Worm (Caenorhabditis elegans): Measurements from ENCODE around the gene vab-2.

vab-2 gene

ce11 chrIV:3725845-3726244 lies 40.8 kb downstream of the vab-2 start, which contains the start of gene smgl-2:
TSS of gene smgl-2 (plus strand) at chrIV:3726164.
- peak; percentile 28 for TF ChIP-seq lin-13 (tag; optimal IDR thresholded peaks at IDR 0.05)
- no peak for TF ChIP-seq bed-3 (GFP tag; optimal IDR thresholded peaks at IDR 0.05)
- TF ChIP-seq nhr-2 (tag; optimal IDR thresholded peaks at IDR 0.05), result peak; percentile 11
- no peak for TF ChIP-seq tbx-8 (GFP tag; optimal IDR thresholded peaks at IDR 0.05)
- peak; percentile 23 for TF ChIP-seq pha-4 (tag; optimal IDR thresholded peaks at IDR 0.05)
- peak; percentile 44 for TF ChIP-seq nhr-237 (tag; optimal IDR thresholded peaks at IDR 0.05)
- peak; percentile 71 for TF ChIP-seq lsy-2 (tag; optimal IDR thresholded peaks at IDR 0.05)
- TF ChIP-seq snpc-4 (tag; optimal IDR thresholded peaks at IDR 0.05), result no peak
- TF ChIP-seq mep-1 (tag; optimal IDR thresholded peaks at IDR 0.05), result peak; percentile 81
- no peak for TF ChIP-seq ceh-39 (tag; optimal IDR thresholded peaks at IDR 0.05)
- peak; percentile 62 for TF ChIP-seq ces-1 (GFP tag; optimal IDR thresholded peaks at IDR 0.05)

- no peak for TF ChIP-seq mls-2 (tag; optimal IDR thresholded peaks at IDR 0.05)
Measured at ce11 chrIV:3725361-3725760, 41.3 kb downstream of the vab-2 start, which contains the start of gene Y37E11AM.2. TSS of gene Y37E11AM.2 (minus strand) at chrIV:3725461.

- TF ChIP-seq mep-1 (tag; optimal IDR thresholded peaks at IDR 0.05) (no peak), ham-2 (GFP tag; optimal IDR thresholded peaks at IDR 0.05) (no peak), elt-1 (tag; optimal IDR thresholded peaks at IDR 0.05; ENCODE audit: borderline replicate concordance, insufficient read depth) (no peak), nhr-2 (tag; optimal IDR thresholded peaks at IDR 0.05) (no peak)
Measured at ce11 chrIV:3722690-3723089, 43.9 kb downstream of the vab-2 start, which contains the start of gene Y37E11AM.4. TSS of gene Y37E11AM.4 (minus strand) at chrIV:3722790.

- TF ChIP-seq ceh-39 (tag; optimal IDR thresholded peaks at IDR 0.05) (no peak), lin-32 (GFP tag; optimal IDR thresholded peaks at IDR 0.05) (no peak), hlh-1 (tag; optimal IDR thresholded peaks at IDR 0.05) (no peak), elt-3 (tag; optimal IDR thresholded peaks at IDR 0.05) (no peak), drap-1 (GFP tag; optimal IDR thresholded peaks at IDR 0.05) (no peak), mab-5 (tag; optimal IDR thresholded peaks at IDR 0.05) (no peak), snpc-4 (tag; optimal IDR thresholded peaks at IDR 0.05) (no peak), blmp-1 (tag; optimal IDR thresholded peaks at IDR 0.05) (no peak), nhr-12 (tag; optimal IDR thresholded peaks at IDR 0.05) (no peak), nhr-237 (tag; optimal IDR thresholded peaks at IDR 0.05) (no peak), flh-1 (GFP tag; optimal IDR thresholded peaks at IDR 0.05) (no peak), cnd-1 (tag; optimal IDR thresholded peaks at IDR 0.05) (no peak), ceh-83 (GFP tag; optimal IDR thresholded peaks at IDR 0.05) (no peak), tbx-8 (GFP tag; optimal IDR thresholded peaks at IDR 0.05) (no peak), ceh-43 (GFP tag; optimal IDR thresholded peaks at IDR 0.05) (no peak), ztf-11 (tag; optimal IDR thresholded peaks at IDR 0.05) (no peak), mep-1 (tag; optimal IDR thresholded peaks at IDR 0.05) (no peak), sptf-1 (tag; optimal IDR thresholded peaks at IDR 0.05) (no peak), elt-1 (tag; optimal IDR thresholded peaks at IDR 0.05; ENCODE audit: borderline replicate concordance, insufficient read depth) (no peak)
Measured at ce11 chrIV:3721973-3722372, 44.7 kb downstream of the vab-2 start.

- TF ChIP-seq mab-5 (tag; optimal IDR thresholded peaks at IDR 0.05) (no peak), nhr-2 (tag; optimal IDR thresholded peaks at IDR 0.05) (no peak), nhr-12 (tag; optimal IDR thresholded peaks at IDR 0.05) (no peak), pha-4 (tag; optimal IDR thresholded peaks at IDR 0.05) (peak; percentile 72)
Measured at ce11 chrIV:3720644-3721043, 46.0 kb downstream of the vab-2 start.

ce11 chrIV:3719057-3719456 lies 47.6 kb downstream of the vab-2 start, which contains the start of gene Y37E11AM.3:
TSS of gene Y37E11AM.3 (minus strand) at chrIV:3719157.
- no peak for TF ChIP-seq nhr-28 (tag; optimal IDR thresholded peaks at IDR 0.05)
- TF ChIP-seq elt-3 (tag; optimal IDR thresholded peaks at IDR 0.05), result no peak
- no peak for TF ChIP-seq drap-1 (GFP tag; optimal IDR thresholded peaks at IDR 0.05)
- TF ChIP-seq hlh-1 (tag; optimal IDR thresholded peaks at IDR 0.05), result no peak
- no peak for TF ChIP-seq ces-1 (GFP tag; optimal IDR thresholded peaks at IDR 0.05)
- no peak for TF ChIP-seq mep-1 (tag; optimal IDR thresholded peaks at IDR 0.05)
- TF ChIP-seq flh-1 (GFP tag; optimal IDR thresholded peaks at IDR 0.05), result no peak
- TF ChIP-seq blmp-1 (tag; optimal IDR thresholded peaks at IDR 0.05), result no peak
- TF ChIP-seq ztf-11 (tag; optimal IDR thresholded peaks at IDR 0.05), result no peak
- no peak for TF ChIP-seq tbx-8 (GFP tag; optimal IDR thresholded peaks at IDR 0.05)
- no peak for TF ChIP-seq unc-39 (tag; optimal IDR thresholded peaks at IDR 0.05)
- no peak for TF ChIP-seq ceh-83 (GFP tag; optimal IDR thresholded peaks at IDR 0.05)
- no peak for TF ChIP-seq unc-62 (GFP tag; optimal IDR thresholded peaks at IDR 0.05)
- TF ChIP-seq mab-5 (tag; optimal IDR thresholded peaks at IDR 0.05), result no peak
- TF ChIP-seq cnd-1 (tag; optimal IDR thresholded peaks at IDR 0.05), result no peak
- TF ChIP-seq ceh-39 (tag; optimal IDR thresholded peaks at IDR 0.05), result no peak
- TF ChIP-seq pha-4 (tag; optimal IDR thresholded peaks at IDR 0.05), result no peak
- no peak for TF ChIP-seq lin-32 (GFP tag; optimal IDR thresholded peaks at IDR 0.05)
- no peak for TF ChIP-seq nhr-2 (tag; optimal IDR thresholded peaks at IDR 0.05)

Data from whole organism, mixed stage, embryonic.